Worm (Caenorhabditis elegans): ENCODE measurements around the gene hif-1.

DNA sequence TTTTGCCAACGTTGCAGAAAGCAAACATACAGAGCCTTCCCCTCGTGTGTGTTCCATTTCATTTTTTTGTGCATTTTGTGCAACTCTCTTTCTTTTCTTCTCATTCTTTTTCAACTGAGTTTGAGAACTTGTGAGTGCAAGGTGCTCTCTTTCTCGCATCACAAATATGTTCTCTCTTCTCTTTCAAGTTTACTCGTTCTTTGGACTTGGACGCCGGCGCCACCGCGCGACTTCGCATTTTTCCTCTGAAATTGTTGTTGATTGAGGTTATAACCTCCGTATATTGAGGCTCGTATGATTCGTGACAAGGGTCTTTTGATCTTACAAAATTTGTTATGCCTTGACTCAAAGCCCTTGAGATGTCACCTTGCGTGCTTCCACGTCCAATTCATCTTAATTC is 3.4 kb upstream of the hif-1 start:
- TF ChIP-seq ztf-23 (GFP tag; IDR thresholded peaks at IDR 0.05) (no peak), cog-1 (tag; optimal IDR thresholded peaks at IDR 0.05) (no peak), ref-1 (GFP tag; conservative IDR thresholded peaks at IDR 0.05) (no peak), ztf-29 (GFP tag; IDR thresholded peaks at IDR 0.05) (no peak)

All from whole organism, midembryonic.